Fruit fly (Drosophila melanogaster) whole organism, wandering third instar larva: ENCODE data around the gene Tdrd3.

Source experiments
- Abd-B ChIP-seq: fragments of >200 bp; optimal IDR thresholded peaks from 2 replicates; lab custom pipeline; 2017; ENCODE audit warnings: missing biosample characterization, missing genetic modification characterization
- CG32264 ChIP-seq: fragments of 200-800 bp; sonication (Bioruptor generic); optimal IDR thresholded peaks from 2 replicates; lab custom pipeline; 2016; ENCODE audit warnings: missing biosample characterization, missing genetic modification characterization
- CG9705 ChIP-seq: fragments of 200-800 bp; sonication (Bioruptor generic); optimal IDR thresholded peaks from 2 replicates; lab custom pipeline; 2018; ENCODE audit warnings: missing biosample characterization, mild to moderate bottlenecking, missing genetic modification characterization
- CrebA ChIP-seq: fragments of 200-800 bp; sonication (Bioruptor generic); optimal IDR thresholded peaks from 2 replicates; lab custom pipeline; 2016; ENCODE audit warnings: missing biosample characterization, mild to moderate bottlenecking, missing genetic modification characterization, borderline replicate concordance
- Dfd ChIP-seq: fragments of >200 bp; optimal IDR thresholded peaks from 2 replicates; lab custom pipeline; 2017; ENCODE audit warnings: missing biosample characterization, missing genetic modification characterization
- Dif ChIP-seq: fragments of 200-275, 200-300 bp; sonication (Bioruptor generic); optimal IDR thresholded peaks from 2 replicates; lab custom pipeline; 2018; ENCODE audit warnings: missing biosample characterization, missing genetic modification characterization; ENCODE audit not compliant: partially characterized antibody
- GATAd ChIP-seq: sonication (Bioruptor generic); optimal IDR thresholded peaks from 2 replicates; lab custom pipeline; 2016; ENCODE audit warnings: missing biosample characterization, missing genetic modification characterization
- HLH106 ChIP-seq: fragments of 200-800 bp; optimal IDR thresholded peaks from 3 replicates; lab custom pipeline; 2019; ENCODE audit warnings: missing biosample characterization, mild to moderate bottlenecking, missing genetic modification characterization, moderate library complexity
- Hnf4 ChIP-seq: fragments of 200-800 bp; sonication (Bioruptor generic); optimal IDR thresholded peaks from 2 replicates; lab custom pipeline; 2016; ENCODE audit warnings: missing biosample characterization, mild to moderate bottlenecking, missing genetic modification characterization
- Hr78 ChIP-seq: fragments of >200 bp; optimal IDR thresholded peaks from 2 replicates; lab custom pipeline; 2017; ENCODE audit warnings: missing biosample characterization, missing genetic modification characterization
- Hr83 ChIP-seq: fragments of 200-300 bp; sonication (Bioruptor generic); optimal IDR thresholded peaks from 2 replicates; lab custom pipeline; 2016; ENCODE audit warnings: missing biosample characterization, mild to moderate bottlenecking, missing genetic modification characterization, moderate library complexity; ENCODE audit not compliant: poor library complexity, severe bottlenecking
- Jra ChIP-seq: sonication (Bioruptor generic); optimal IDR thresholded peaks from 2 replicates; lab custom pipeline; 2016; ENCODE audit warnings: missing biosample characterization, missing genetic modification characterization
- Mio ChIP-seq: sonication (Bioruptor generic); optimal IDR thresholded peaks from 2 replicates; lab custom pipeline; 2016; ENCODE audit warnings: missing biosample characterization, missing genetic modification characterization
- Myc ChIP-seq: fragments of >200 bp; optimal IDR thresholded peaks from 2 replicates; lab custom pipeline; 2017
- N ChIP-seq: fragments of >200 bp; optimal IDR thresholded peaks from 2 replicates; lab custom pipeline; 2018; ENCODE audit warnings: missing biosample characterization, missing external identifiers, missing genetic modification characterization
- OdsH ChIP-seq: fragments of 200-800 bp; sonication (Bioruptor generic); optimal IDR thresholded peaks from 2 replicates; lab custom pipeline; 2016; ENCODE audit warnings: missing biosample characterization, mild to moderate bottlenecking, missing genetic modification characterization
- Rel ChIP-seq, 2 experiments: fragments of 200-800 bp; sonication (Bioruptor generic) in 1 of 2; optimal IDR thresholded peaks; 2 replicates in 1 of 2; 3 replicates in 1 of 2; lab custom pipeline; 2016 to 2019; ENCODE audit warnings: mild to moderate bottlenecking in 2 of 2, missing biosample characterization in 2 of 2, missing genetic modification characterization in 2 of 2, moderate library complexity in 1 of 2
- Sp1 ChIP-seq: fragments of 200-800 bp; sonication (Bioruptor generic); optimal IDR thresholded peaks from 3 replicates; lab custom pipeline; 2019; ENCODE audit warnings: missing biosample characterization, mild to moderate bottlenecking, missing genetic modification characterization, moderate library complexity
- Vsx2 ChIP-seq: fragments of 200-300, 225-300 bp; sonication (Bioruptor generic); optimal IDR thresholded peaks from 2 replicates; lab custom pipeline; 2018; ENCODE audit warnings: missing biosample characterization, missing genetic modification characterization; ENCODE audit not compliant: partially characterized antibody
- br ChIP-seq: fragments of 200-800 bp; sonication (Bioruptor generic); optimal IDR thresholded peaks from 2 replicates; lab custom pipeline; 2016; ENCODE audit warnings: missing biosample characterization, missing genetic modification characterization
- brk ChIP-seq: fragments of 200-800 bp; sonication (Bioruptor generic); optimal IDR thresholded peaks from 2 replicates; lab custom pipeline; 2016; ENCODE audit warnings: missing biosample characterization, mild to moderate bottlenecking, missing genetic modification characterization
- dl ChIP-seq, 2 experiments: fragments of 175-275, 200-275 bp in 1 of 2; fragments of 200-275 bp in 1 of 2; sonication (Bioruptor generic); optimal IDR thresholded peaks; lab custom pipeline; 2018; ENCODE audit warnings: mild to moderate bottlenecking in 2 of 2, missing biosample characterization in 2 of 2, missing genetic modification characterization in 2 of 2, moderate library complexity in 2 of 2; ENCODE audit not compliant: partially characterized antibody in 2 of 2, insufficient read depth in 1 of 2
- dmrt93B ChIP-seq: fragments of 200-800 bp; sonication (Bioruptor generic); optimal IDR thresholded peaks from 2 replicates; lab custom pipeline; 2018; ENCODE audit warnings: missing biosample characterization, mild to moderate bottlenecking, missing genetic modification characterization
- dsf ChIP-seq: sonication (Bioruptor generic); optimal IDR thresholded peaks from 2 replicates; lab custom pipeline; 2016; ENCODE audit warnings: missing biosample characterization, missing genetic modification characterization, borderline replicate concordance
- ey ChIP-seq: fragments of 200-800 bp; sonication (Bioruptor generic); optimal IDR thresholded peaks from 2 replicates; lab custom pipeline; 2016; ENCODE audit warnings: missing biosample characterization, missing genetic modification characterization
- foxo ChIP-seq, 2 experiments: fragments of 200-800 bp; sonication (Bioruptor generic); optimal IDR thresholded peaks; 2 replicates in 1 of 2; 3 replicates in 1 of 2; lab custom pipeline; 2016 to 2017; ENCODE audit warnings: missing biosample characterization in 2 of 2, missing genetic modification characterization in 2 of 2
- fru ChIP-seq: fragments of 200-800 bp; sonication (Bioruptor generic); optimal IDR thresholded peaks from 3 replicates; lab custom pipeline; 2016; ENCODE audit warnings: missing biosample characterization, mild to moderate bottlenecking, missing genetic modification characterization
- h ChIP-seq: fragments of 200-800 bp; sonication (Bioruptor generic); optimal IDR thresholded peaks from 3 replicates; lab custom pipeline; 2016; ENCODE audit warnings: missing biosample characterization, mild to moderate bottlenecking, missing genetic modification characterization
- jim ChIP-seq: fragments of 175-275, 200-325 bp; sonication (Bioruptor generic); optimal IDR thresholded peaks from 2 replicates; lab custom pipeline; 2016; ENCODE audit warnings: missing biosample characterization, mild to moderate bottlenecking, missing genetic modification characterization
- lola ChIP-seq: fragments of >200 bp; optimal IDR thresholded peaks from 2 replicates; lab custom pipeline; 2017; ENCODE audit warnings: missing biosample characterization, missing genetic modification characterization
- pan ChIP-seq: fragments of >200 bp; optimal IDR thresholded peaks from 2 replicates; lab custom pipeline; 2017
- psq ChIP-seq: fragments of 200-800 bp; sonication (Bioruptor generic); optimal IDR thresholded peaks from 3 replicates; lab custom pipeline; 2017; ENCODE audit warnings: missing biosample characterization, mild to moderate bottlenecking, missing genetic modification characterization, moderate library complexity
- rgr ChIP-seq: fragments of 200-800 bp; sonication (Bioruptor generic); optimal IDR thresholded peaks from 3 replicates; lab custom pipeline; 2016; ENCODE audit warnings: missing biosample characterization, mild to moderate bottlenecking, missing genetic modification characterization
- sage ChIP-seq: fragments of 200-800 bp; sonication (Bioruptor generic); optimal IDR thresholded peaks from 2 replicates; lab custom pipeline; 2016; ENCODE audit warnings: missing biosample characterization, mild to moderate bottlenecking, missing genetic modification characterization
- sv ChIP-seq: fragments of 200-800 bp; sonication (Bioruptor generic); optimal IDR thresholded peaks from 3 replicates; lab custom pipeline; 2016; ENCODE audit warnings: missing biosample characterization, missing genetic modification characterization
- tai ChIP-seq: sonication (Bioruptor generic); optimal IDR thresholded peaks from 2 replicates; lab custom pipeline; 2016; ENCODE audit warnings: missing biosample characterization, missing genetic modification characterization
- usp ChIP-seq: fragments of >200 bp; optimal IDR thresholded peaks from 2 replicates; lab custom pipeline; 2017; ENCODE audit warnings: missing biosample characterization, missing genetic modification characterization
- woc ChIP-seq: sonication (Bioruptor generic); optimal IDR thresholded peaks from 2 replicates; lab custom pipeline; 2016; ENCODE audit warnings: missing biosample characterization, mild to moderate bottlenecking, missing genetic modification characterization

Tdrd3 gene

dm6 chr3L:14751056-14751671 is 35.4 kb upstream of the Tdrd3 start:
- TF ChIP-seq Dfd (GFP tag; lab: Kevin White, UChicago) = peak; percentile 91
- TF ChIP-seq tai (GFP tag; lab: Kevin White, UChicago) = no peak
- TF ChIP-seq dsf = no peak
- TF ChIP-seq, all 38 proteins: peak for 1

dm6 chr3L:14752816-14753215 is 33.8 kb upstream of the Tdrd3 start:
- TF ChIP-seq Dif (GFP tag; lab: Kevin White, UChicago) (no peak), Dfd (GFP tag; lab: Kevin White, UChicago) (peak; percentile 89), Rel (GFP tag; optimal IDR thresholded peaks at IDR 0.05; lab: Kevin White, UChicago) (no peak), Rel (tag; optimal IDR thresholded peaks at IDR 0.05; lab: Kevin White, UChicago) (no peak), jim (no peak), tai (GFP tag; lab: Kevin White, UChicago) (no peak)

DNA sequence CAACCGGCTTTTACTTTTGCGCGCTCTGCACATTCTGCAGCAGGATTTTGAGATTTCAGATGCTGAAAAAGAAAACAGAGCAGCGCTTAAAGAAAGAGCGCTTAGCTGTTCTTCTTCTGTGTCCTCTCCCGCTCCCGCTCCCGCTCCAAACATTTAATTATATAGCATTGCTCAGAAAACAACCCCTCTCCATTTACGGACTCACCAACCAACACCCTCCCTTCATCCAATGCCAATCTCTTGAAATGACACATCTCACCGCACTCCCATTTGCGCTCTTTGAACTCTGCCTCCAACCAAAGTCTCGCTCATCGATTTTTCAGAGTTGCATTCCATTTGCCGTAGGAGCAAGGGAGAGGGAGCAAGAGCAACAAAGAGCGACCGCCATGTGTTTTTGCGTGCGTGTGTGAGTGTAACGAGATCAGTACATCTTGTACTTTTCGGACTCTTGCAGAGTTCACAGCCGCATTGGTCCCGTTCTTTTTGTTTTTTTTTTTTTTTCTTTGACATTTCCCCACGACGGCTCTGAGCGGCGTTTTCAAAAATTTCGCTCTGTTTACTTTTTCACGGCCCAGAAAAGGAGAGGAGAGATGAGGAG is 31.4 kb upstream of the Tdrd3 start:
- peak; percentile 89 for TF ChIP-seq Dif (GFP tag; lab: Kevin White, UChicago)
- no peak for TF ChIP-seq tai (GFP tag; lab: Kevin White, UChicago)
- no peak for TF ChIP-seq Abd-B (GFP tag; lab: Kevin White, UChicago)
- TF ChIP-seq pan (lab: Kevin White, UChicago) = no peak
- peak; percentile 86 for TF ChIP-seq Vsx2
- TF ChIP-seq OdsH (GFP tag; lab: Kevin White, UChicago) = no peak
- no peak for TF ChIP-seq CG9705 (GFP tag; lab: Kevin White, UChicago)
- TF ChIP-seq HLH106 (tag; lab: Kevin White, UChicago) = no peak
- no peak for TF ChIP-seq Sp1 (GFP tag; lab: Kevin White, UChicago)
- no peak for TF ChIP-seq Myc (lab: Kevin White, UChicago)
- peak; percentile 77 for TF ChIP-seq h (GFP tag; lab: Kevin White, UChicago)
- TF ChIP-seq N (GFP tag; lab: Kevin White, UChicago) = no peak
- TF ChIP-seq jim = peak; percentile 52
- TF ChIP-seq Hr83 (GFP tag; lab: Kevin White, UChicago) = peak; percentile 66
- peak; percentile 55 for TF ChIP-seq CG32264 (GFP tag; lab: Kevin White, UChicago)
- TF ChIP-seq Rel (GFP tag; optimal IDR thresholded peaks at IDR 0.05; lab: Kevin White, UChicago) = peak; percentile 92
- TF ChIP-seq Rel (tag; optimal IDR thresholded peaks at IDR 0.05; lab: Kevin White, UChicago) = no peak
- TF ChIP-seq CrebA (GFP tag; lab: Kevin White, UChicago) = peak; percentile 80
- TF ChIP-seq brk (GFP tag; lab: Kevin White, UChicago) = peak; percentile 36
- TF ChIP-seq fru (GFP tag; lab: Kevin White, UChicago) = peak; percentile 59
- TF ChIP-seq Dfd (GFP tag; lab: Kevin White, UChicago) = no peak
- TF ChIP-seq Hr78 (GFP tag; lab: Kevin White, UChicago) = no peak
- TF ChIP-seq sage (GFP tag; lab: Kevin White, UChicago) = no peak
- no peak for TF ChIP-seq Mio (GFP tag; lab: Kevin White, UChicago)
- TF ChIP-seq Jra (GFP tag; lab: Kevin White, UChicago) = peak; percentile 64
- no peak for TF ChIP-seq dmrt93B (GFP tag; lab: Kevin White, UChicago)
- TF ChIP-seq dl (GFP tag; optimal IDR thresholded peaks at IDR 0.05; lab: Kevin White, UChicago; ENCODE audit: insufficient read depth in 1 of 2, partially characterized antibody in 2 of 2) = peak; percentile 39 to 83
- TF ChIP-seq lola (GFP tag; lab: Kevin White, UChicago) = no peak
- no peak for TF ChIP-seq woc
- TF ChIP-seq psq (GFP tag; lab: Kevin White, UChicago) = no peak
- TF ChIP-seq br (GFP tag; lab: Kevin White, UChicago) = peak; percentile 65
- TF ChIP-seq usp (GFP tag; lab: Kevin White, UChicago) = no peak
- TF ChIP-seq GATAd (GFP tag; lab: Kevin White, UChicago) = no peak
- TF ChIP-seq dsf = no peak
- TF ChIP-seq ey = no peak
- no peak for TF ChIP-seq foxo (GFP tag; optimal IDR thresholded peaks at IDR 0.05; lab: Kevin White, UChicago)
- no peak for TF ChIP-seq sv (GFP tag; lab: Kevin White, UChicago)
- peak; percentile 71 for TF ChIP-seq Hnf4 (GFP tag; lab: Kevin White, UChicago)
- TF ChIP-seq rgr (GFP tag; lab: Kevin White, UChicago) = no peak
- TF ChIP-seq, all 38 proteins: peak for 14
